Fruit fly (Drosophila melanogaster): ENCODE data around the gene CG12099.

Gene CG12099

dm6 chr3L:1584003-1584402 is 25.7 kb upstream of the CG12099 start (continued):
- TF ChIP-seq sob (GFP tag; IDR thresholded peaks at IDR 0.05) (peak; percentile 55; the same call in 1 of the 2 replicates), CG13624 (GFP tag; optimal IDR thresholded peaks at IDR 0.05) (peak; percentile 55), CG17612 (GFP tag; IDR thresholded peaks at IDR 0.05) (no peak), MESR4 (GFP tag; optimal IDR thresholded peaks at IDR 0.05) (no peak), CG9609 (GFP tag; optimal IDR thresholded peaks at IDR 0.05) (peak; percentile 61), CG9797 (GFP tag; optimal IDR thresholded peaks at IDR 0.05) (no peak), peb (GFP tag; IDR thresholded peaks at IDR 0.05) (no peak), CG10147 (GFP tag; optimal IDR thresholded peaks at IDR 0.05) (no peak), lbe (GFP tag; optimal IDR thresholded peaks at IDR 0.05) (no peak), trh (GFP tag; optimal IDR thresholded peaks at IDR 0.05) (peak; percentile 26), CG2120 (GFP tag; optimal IDR thresholded peaks at IDR 0.05) (peak; percentile 56), CG9215 (GFP tag; IDR thresholded peaks at IDR 0.05) (no peak), tin (GFP tag; optimal IDR thresholded peaks at IDR 0.05) (no peak), CG15073 (GFP tag; optimal IDR thresholded peaks at IDR 0.05) (no peak), CG32532 (GFP tag; IDR thresholded peaks at IDR 0.05) (peak; percentile 49; the same call in 1 of the 2 replicates), Fer3 (tag; optimal IDR thresholded peaks at IDR 0.05) (peak; percentile 26), lov (optimal IDR thresholded peaks at IDR 0.05) (no peak), lov (GFP tag; IDR thresholded peaks at IDR 0.05) (0 out of 3 replicates have a peak, but pooled peaks have one; percentile 69), zen2 (GFP tag; IDR thresholded peaks at IDR 0.05; ENCODE audit: partially characterized antibody) (no peak), Gsc (GFP tag; IDR thresholded peaks at IDR 0.05) (no peak), CG7271 (tag; optimal IDR thresholded peaks at IDR 0.05) (no peak), shn (GFP tag; optimal IDR thresholded peaks at IDR 0.05) (peak; percentile 12), Oli (tag; optimal IDR thresholded peaks at IDR 0.05) (peak; percentile 72), nerfin-2 (GFP tag; IDR thresholded peaks at IDR 0.05; ENCODE audit: partially characterized antibody) (no peak), ERR (GFP tag; optimal IDR thresholded peaks at IDR 0.05) (peak; percentile 39), inv (GFP tag; IDR thresholded peaks at IDR 0.05; ENCODE audit: partially characterized antibody) (no peak), ro (GFP tag; IDR thresholded peaks at IDR 0.05) (no peak), Asciz (GFP tag; optimal IDR thresholded peaks at IDR 0.05) (peak; percentile 68), Camta (GFP tag; optimal IDR thresholded peaks at IDR 0.05) (no peak), NFAT (GFP tag; IDR thresholded peaks at IDR 0.05) (no peak), ac (GFP tag; optimal IDR thresholded peaks at IDR 0.05) (peak; percentile 0), CG12155 (GFP tag; optimal IDR thresholded peaks at IDR 0.05) (peak; percentile 46), CG8359 (GFP tag; optimal IDR thresholded peaks at IDR 0.05; ENCODE audit: borderline replicate concordance) (no peak), hkb (optimal IDR thresholded peaks at IDR 0.05) (no peak), hkb (GFP tag; IDR thresholded peaks at IDR 0.05) (no peak), CG18262 (tag; optimal IDR thresholded peaks at IDR 0.05) (peak; percentile 80), tio (GFP tag; optimal IDR thresholded peaks at IDR 0.05) (peak; percentile 54), sna (GFP tag; IDR thresholded peaks at IDR 0.05; ENCODE audit: partially characterized antibody) (no peak), h (optimal IDR thresholded peaks at IDR 0.05) (no peak), zen (tag; optimal IDR thresholded peaks at IDR 0.05) (no peak), Scr (GFP tag; IDR thresholded peaks at IDR 0.05; ENCODE audit: partially characterized antibody) (no peak), slp2 (GFP tag; optimal IDR thresholded peaks at IDR 0.05) (peak; percentile 61), ranshi (GFP tag; IDR thresholded peaks at IDR 0.05) (no peak), CG7556 (GFP tag; optimal IDR thresholded peaks at IDR 0.05) (peak; percentile 33), D19B (GFP tag; optimal IDR thresholded peaks at IDR 0.05) (no peak), gro (GFP tag; optimal IDR thresholded peaks at IDR 0.05) (no peak), Bteb2 (GFP tag; optimal IDR thresholded peaks at IDR 0.05) (peak; percentile 16), CG10959 (GFP tag; IDR thresholded peaks at IDR 0.05) (no peak), toy (GFP tag; IDR thresholded peaks at IDR 0.05) (no peak), HLH3B (GFP tag; IDR thresholded peaks at IDR 0.05) (no peak), CG18764 (GFP tag; optimal IDR thresholded peaks at IDR 0.05) (no peak), CG3281 (GFP tag; optimal IDR thresholded peaks at IDR 0.05) (no peak), CG11398 (GFP tag; optimal IDR thresholded peaks at IDR 0.05) (peak; percentile 38)
